Worm (Caenorhabditis elegans) whole organism, midembryonic: ENCODE results near the gene fbxc-47.

ENCODE experiments used
- T22C8.4 ChIP-seq: fragments of 200-800 bp; sonication (Bioruptor generic); IDR thresholded peaks from 2 replicates; pipeline ENCODE4 v1.3.6; 2022; ENCODE audit warnings: missing genetic modification characterization, missing compliant biosample characterization
- cog-1 ChIP-seq: sonication (generic microtip); optimal IDR thresholded peaks from 2 replicates; lab custom pipeline; 2016; ENCODE audit warnings: missing genetic modification characterization, missing compliant biosample characterization
- flt-1 ChIP-seq: fragments of 200-800 bp; sonication (Bioruptor generic); IDR thresholded peaks from 2 replicates; pipeline ENCODE4 v1.3.6; 2022; ENCODE audit warnings: missing genetic modification characterization, missing compliant biosample characterization
- klf-2 ChIP-seq: fragments of 200-800 bp; sonication (Bioruptor generic); conservative IDR thresholded peaks from 2 replicates; pipeline ENCODE4 v1.3.6; 2022; ENCODE audit warnings: missing genetic modification reagents, missing genetic modification characterization, missing compliant biosample characterization
- med-1 ChIP-seq: sonication (generic microtip); optimal IDR thresholded peaks from 2 replicates; lab custom pipeline; 2017; ENCODE audit warnings: missing genetic modification characterization, mild to moderate bottlenecking, missing compliant biosample characterization, antibody characterized with exemption, missing genetic modification reagents; ENCODE audit not compliant: insufficient read depth
- ref-1 ChIP-seq: fragments of 200-800 bp; sonication (Bioruptor generic); conservative IDR thresholded peaks from 2 replicates; pipeline ENCODE4 v1.3.6; 2022; ENCODE audit warnings: missing genetic modification reagents, missing genetic modification characterization, missing compliant biosample characterization
- tab-1 ChIP-seq: fragments of 200-800 bp; sonication (Bioruptor generic); IDR thresholded peaks from 2 replicates; pipeline ENCODE4 v1.3.6; 2022; ENCODE audit warnings: missing genetic modification characterization, missing compliant biosample characterization
- ztf-23 ChIP-seq: fragments of 200-800 bp; sonication (Bioruptor generic); IDR thresholded peaks from 2 replicates; pipeline ENCODE4 v1.3.6; 2022; ENCODE audit warnings: missing genetic modification reagents, missing genetic modification characterization, missing compliant biosample characterization
- ztf-29 ChIP-seq: fragments of 200-800 bp; sonication (Bioruptor generic); IDR thresholded peaks from 2 replicates; pipeline ENCODE4 v1.3.6; 2022; ENCODE audit warnings: missing genetic modification reagents, missing genetic modification characterization, missing compliant biosample characterization

The fbxc-47 gene

ce11 chrIV:3783910-3784309 lies 21.4 kb upstream of the fbxc-47 start, which contains the start of gene glct-6:
Gene glct-6 (plus strand): TSS chrIV:3784210.
- TF ChIP-seq T22C8.4 (no peak), klf-2 (GFP tag; lab: Robert Waterston, UW) (no peak), ztf-29 (GFP tag; lab: Robert Waterston, UW) (no peak), tab-1 (GFP tag; lab: Robert Waterston, UW) (no peak), ztf-23 (GFP tag; lab: Robert Waterston, UW) (no peak), med-1 (no peak), ref-1 (GFP tag; lab: Robert Waterston, UW) (no peak), flt-1 (GFP tag; lab: Robert Waterston, UW) (no peak), cog-1 (tag; lab: Kevin White, UChicago) (no peak)

- TF ChIP-seq ref-1 (GFP tag; lab: Robert Waterston, UW) (no peak), cog-1 (tag; lab: Kevin White, UChicago) (no peak), ztf-29 (GFP tag; lab: Robert Waterston, UW) (no peak), tab-1 (GFP tag; lab: Robert Waterston, UW) (no peak), klf-2 (GFP tag; lab: Robert Waterston, UW) (no peak), T22C8.4 (no peak), ztf-23 (GFP tag; lab: Robert Waterston, UW) (no peak), med-1 (no peak), flt-1 (GFP tag; lab: Robert Waterston, UW) (no peak)
Observed at ce11 chrIV:3794437-3794836, 10.9 kb upstream of the fbxc-47 start, which contains the start of gene K09B3.1. Gene K09B3.1 (plus strand): TSS chrIV:3794737.

- no peak for TF ChIP-seq ztf-29 (GFP tag; lab: Robert Waterston, UW)
- TF ChIP-seq med-1, result no peak
- TF ChIP-seq ztf-23 (GFP tag; lab: Robert Waterston, UW), result no peak
- no peak for TF ChIP-seq cog-1 (tag; lab: Kevin White, UChicago)
- no peak for TF ChIP-seq flt-1 (GFP tag; lab: Robert Waterston, UW)
- TF ChIP-seq T22C8.4, result no peak
- no peak for TF ChIP-seq ref-1 (GFP tag; lab: Robert Waterston, UW)
Observed at ce11 chrIV:3797442-3797841, 7.9 kb upstream of the fbxc-47 start.

ce11 chrIV:3800952-3801351 lies 4.4 kb upstream of the fbxc-47 start, which contains the start of gene osm-3:
Gene osm-3 (minus strand): TSS chrIV:3801052.
- no peak for TF ChIP-seq tab-1 (GFP tag; lab: Robert Waterston, UW)

- TF ChIP-seq ztf-23 (GFP tag; lab: Robert Waterston, UW) (peak; percentile 74), cog-1 (tag; lab: Kevin White, UChicago) (no peak), klf-2 (GFP tag; lab: Robert Waterston, UW) (no peak), flt-1 (GFP tag; lab: Robert Waterston, UW) (0 out of 2 replicates have a peak, but pooled peaks have one; percentile 15), T22C8.4 (0 out of 2 replicates have a peak, but pooled peaks have one; percentile 10)
Observed at ce11 chrIV:3803252-3803651, 2.1 kb upstream of the fbxc-47 start, which contains the start of the genes algn-14 and M02B7.2. Gene algn-14 (minus strand): TSS chrIV:3803426. Gene M02B7.2 (plus strand): TSS chrIV:3803581.

ce11 chrIV:3807092-3807491 lies 1.8 kb downstream of the fbxc-47 start, which contains the start of gene M02B7.7:
Gene M02B7.7 (minus strand): TSS chrIV:3807192.
- TF ChIP-seq T22C8.4 (no peak), ref-1 (GFP tag; lab: Robert Waterston, UW) (no peak), ztf-29 (GFP tag; lab: Robert Waterston, UW) (no peak), klf-2 (GFP tag; lab: Robert Waterston, UW) (no peak), med-1 (no peak), flt-1 (GFP tag; lab: Robert Waterston, UW) (no peak), cog-1 (tag; lab: Kevin White, UChicago) (no peak), ztf-23 (GFP tag; lab: Robert Waterston, UW) (no peak)

ce11 chrIV:3807545-3807944 lies 2.2 kb downstream of the fbxc-47 start:
- TF ChIP-seq ztf-23 (GFP tag; lab: Robert Waterston, UW) (0 out of 2 replicates have a peak, but pooled peaks have one; percentile 7), cog-1 (tag; lab: Kevin White, UChicago) (no peak)

- TF ChIP-seq ztf-29 (GFP tag; lab: Robert Waterston, UW) (no peak), cog-1 (tag; lab: Kevin White, UChicago) (no peak), T22C8.4 (no peak), klf-2 (GFP tag; lab: Robert Waterston, UW) (no peak), tab-1 (GFP tag; lab: Robert Waterston, UW) (0 out of 2 replicates have a peak, but pooled peaks have one; percentile 32), ztf-23 (GFP tag; lab: Robert Waterston, UW) (no peak)
Observed at ce11 chrIV:3812812-3813211, 7.5 kb downstream of the fbxc-47 start.

ce11 chrIV:3814553-3815258 lies 9.4 kb downstream of the fbxc-47 start:
- TF ChIP-seq ref-1 (GFP tag; lab: Robert Waterston, UW), result no peak
- no peak for TF ChIP-seq ztf-23 (GFP tag; lab: Robert Waterston, UW)
- no peak for TF ChIP-seq flt-1 (GFP tag; lab: Robert Waterston, UW)
- no peak for TF ChIP-seq ztf-29 (GFP tag; lab: Robert Waterston, UW)
- no peak for TF ChIP-seq klf-2 (GFP tag; lab: Robert Waterston, UW)
- TF ChIP-seq cog-1 (tag; lab: Kevin White, UChicago), result no peak
- no peak for TF ChIP-seq T22C8.4
- no peak for TF ChIP-seq tab-1 (GFP tag; lab: Robert Waterston, UW)
- no peak for TF ChIP-seq med-1

- TF ChIP-seq cog-1 (tag; lab: Kevin White, UChicago) (no peak), T22C8.4 (no peak), med-1 (no peak), ztf-29 (GFP tag; lab: Robert Waterston, UW) (no peak), flt-1 (GFP tag; lab: Robert Waterston, UW) (no peak), tab-1 (GFP tag; lab: Robert Waterston, UW) (no peak), klf-2 (GFP tag; lab: Robert Waterston, UW) (no peak), ref-1 (GFP tag; lab: Robert Waterston, UW) (no peak), ztf-23 (GFP tag; lab: Robert Waterston, UW) (no peak)
Observed at ce11 chrIV:3815259-3815644, 9.9 kb downstream of the fbxc-47 start.
